Worm (Caenorhabditis elegans): Measurements from ENCODE around the gene Y57G11C.1147.
A peak's percentile ranks its signal among the peaks of the same experiment; 100 is the strongest.

Gene Y57G11C.1147

DNA sequence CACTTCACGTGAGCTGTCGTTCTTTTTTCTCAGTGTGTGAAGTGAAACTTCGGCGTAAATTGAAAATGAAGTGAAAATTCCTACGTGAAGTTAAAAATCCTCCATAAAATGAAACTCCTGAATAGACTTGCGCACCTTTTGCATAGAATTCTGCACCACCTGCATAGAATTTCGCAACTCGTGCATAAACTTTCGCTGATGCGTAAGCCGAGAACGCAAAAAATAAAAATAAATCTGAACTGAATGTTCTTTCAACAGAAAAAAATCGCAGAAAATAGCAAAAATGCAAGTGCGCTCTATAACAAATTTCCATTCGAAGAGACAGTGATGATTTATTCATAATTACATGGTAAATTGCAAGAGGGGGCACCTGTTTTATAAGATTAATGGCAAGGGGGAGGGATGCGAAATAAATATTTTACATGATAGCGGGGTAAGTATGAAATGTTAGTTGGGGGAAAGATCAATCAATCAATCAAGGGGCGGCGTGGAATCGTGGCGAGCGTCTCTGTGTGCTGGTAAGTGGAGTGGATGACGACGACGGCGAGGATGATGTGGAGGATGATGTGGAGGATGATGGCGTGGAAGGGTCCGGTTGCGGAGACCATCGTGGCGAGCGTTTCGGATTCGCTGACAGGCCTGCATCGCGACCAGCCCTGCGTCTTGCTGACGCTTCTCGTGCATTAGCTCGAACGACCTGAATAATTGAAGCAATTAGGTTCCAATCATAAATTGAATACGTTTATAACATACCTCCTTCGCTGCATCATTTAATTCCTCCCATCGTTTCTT is 23.8 kb downstream of the Y57G11C.1147 start, which contains the start of gene Y57G11C.36:
TSS of gene Y57G11C.36 (minus strand) at position 502 of the 792 bp plus-strand sequence.
- no peak for TF ChIP-seq nhr-23 (tag; optimal IDR thresholded peaks at IDR 0.05)
- no peak for TF ChIP-seq nhr-12 (tag; optimal IDR thresholded peaks at IDR 0.05)
- no peak for TF ChIP-seq lin-13 (GFP tag; optimal IDR thresholded peaks at IDR 0.05)
- TF ChIP-seq nhr-21 (tag; optimal IDR thresholded peaks at IDR 0.05): no peak
- TF ChIP-seq nhr-25 (tag; optimal IDR thresholded peaks at IDR 0.05): no peak
- TF ChIP-seq ceh-82 (tag; optimal IDR thresholded peaks at IDR 0.05): no peak
- no peak for TF ChIP-seq mdl-1 (tag; optimal IDR thresholded peaks at IDR 0.05)
- TF ChIP-seq crh-2 (tag; optimal IDR thresholded peaks at IDR 0.05): no peak
- TF ChIP-seq ztf-11 (tag; optimal IDR thresholded peaks at IDR 0.05): no peak
- no peak for TF ChIP-seq ztf-1 (GFP tag; conservative IDR thresholded peaks at IDR 0.05)
- TF ChIP-seq aly-2 (tag; optimal IDR thresholded peaks at IDR 0.05): no peak
- no peak for TF ChIP-seq lin-11 (tag; optimal IDR thresholded peaks at IDR 0.05)
- TF ChIP-seq ztf-4 (tag; optimal IDR thresholded peaks at IDR 0.05): no peak
- TF ChIP-seq Y55F3AM.14 (GFP tag; optimal IDR thresholded peaks at IDR 0.05): no peak
- no peak for TF ChIP-seq nhr-10 (tag; optimal IDR thresholded peaks at IDR 0.05)
- no peak for TF ChIP-seq ZK546.5 (tag; optimal IDR thresholded peaks at IDR 0.05)

ce11 chrIV:14771325-14771724 is 26.0 kb downstream of the Y57G11C.1147 start, which contains the start of gene degl-1:
Gene degl-1, minus strand, starts transcription at chrIV:14771425.
- TF ChIP-seq sma-9 (GFP tag; optimal IDR thresholded peaks at IDR 0.05): no peak
- no peak for TF ChIP-seq sma-9 (tag; optimal IDR thresholded peaks at IDR 0.05)
- TF ChIP-seq ztf-11 (tag; optimal IDR thresholded peaks at IDR 0.05): no peak
- no peak for TF ChIP-seq blmp-1 (tag; optimal IDR thresholded peaks at IDR 0.05; ENCODE audit: insufficient read depth)
- TF ChIP-seq ztf-1 (GFP tag; conservative IDR thresholded peaks at IDR 0.05): no peak
- TF ChIP-seq nhr-6 (tag; optimal IDR thresholded peaks at IDR 0.05): no peak
- TF ChIP-seq mdl-1 (tag; optimal IDR thresholded peaks at IDR 0.05): no peak
- TF ChIP-seq snpc-4 (tag; optimal IDR thresholded peaks at IDR 0.05): no peak
- TF ChIP-seq aly-2 (tag; optimal IDR thresholded peaks at IDR 0.05): no peak
- no peak for TF ChIP-seq mab-5 (tag; optimal IDR thresholded peaks at IDR 0.05)
- no peak for TF ChIP-seq F13H6.1 (tag; optimal IDR thresholded peaks at IDR 0.05)
- no peak for TF ChIP-seq mbf-1 (tag; optimal IDR thresholded peaks at IDR 0.05)
- no peak for TF ChIP-seq nhr-21 (tag; optimal IDR thresholded peaks at IDR 0.05)
- TF ChIP-seq nhr-23 (tag; optimal IDR thresholded peaks at IDR 0.05): no peak
- no peak for TF ChIP-seq egl-27 (tag; optimal IDR thresholded peaks at IDR 0.05)
- no peak for TF ChIP-seq nhr-11 (tag; optimal IDR thresholded peaks at IDR 0.05)
- no peak for TF ChIP-seq ZK546.5 (tag; optimal IDR thresholded peaks at IDR 0.05)
- no peak for TF ChIP-seq lin-39 (tag; optimal IDR thresholded peaks at IDR 0.05)
- TF ChIP-seq nhr-77 (tag; optimal IDR thresholded peaks at IDR 0.05): no peak

ce11 chrIV:14770663-14771062 is 26.7 kb downstream of the Y57G11C.1147 start:
- no peak for TF ChIP-seq ZK546.5 (tag; optimal IDR thresholded peaks at IDR 0.05)
- no peak for TF ChIP-seq nhr-21 (tag; optimal IDR thresholded peaks at IDR 0.05)
- TF ChIP-seq unc-62 (GFP tag; optimal IDR thresholded peaks at IDR 0.05): no peak
- TF ChIP-seq ztf-1 (GFP tag; conservative IDR thresholded peaks at IDR 0.05): no peak

DNA sequence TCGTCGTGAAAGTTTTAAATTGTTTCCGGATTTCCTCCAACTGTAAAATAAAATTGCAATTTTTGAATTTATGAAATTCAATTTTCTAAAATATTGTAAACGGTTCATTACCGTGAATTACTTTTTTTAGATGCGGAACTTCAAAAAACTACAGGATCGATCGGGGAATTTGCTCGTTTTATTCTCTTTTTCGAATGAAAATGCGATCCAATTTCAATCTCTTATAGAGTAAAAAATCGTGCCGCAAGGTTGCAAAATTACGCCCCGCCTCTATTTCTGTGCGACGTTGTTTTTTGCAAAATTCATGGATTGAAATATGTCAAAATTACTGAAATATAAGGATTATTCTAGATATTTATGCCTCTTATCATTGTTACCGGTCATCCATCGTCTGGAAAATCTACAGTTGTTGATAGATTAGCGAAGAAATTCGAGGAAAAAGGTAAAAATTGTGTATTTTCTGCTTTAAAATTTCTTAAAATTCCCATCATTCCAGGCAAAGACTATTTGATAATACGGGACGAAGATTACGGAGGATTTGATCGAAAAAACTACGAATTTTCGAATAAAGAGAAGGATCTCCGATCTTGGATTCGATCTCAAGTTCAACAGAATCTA is 28.0 kb downstream of the Y57G11C.1147 start, which contains the start of gene Y57G11C.43:
TSS of gene Y57G11C.43 (plus strand) at position 224 of the 618 bp plus-strand sequence.
- TF ChIP-seq nhr-23 (tag; optimal IDR thresholded peaks at IDR 0.05): no peak
- TF ChIP-seq nhr-25 (tag; optimal IDR thresholded peaks at IDR 0.05): no peak

- peak; percentile 94 for TF ChIP-seq crh-2 (tag; optimal IDR thresholded peaks at IDR 0.05)
- TF ChIP-seq lsy-2 (tag; optimal IDR thresholded peaks at IDR 0.05): peak; percentile 91 to 95
- peak; percentile 55 for TF ChIP-seq ztf-11 (tag; optimal IDR thresholded peaks at IDR 0.05)
- peak; percentile 70 to 78 for TF ChIP-seq mdl-1 (tag; optimal IDR thresholded peaks at IDR 0.05)
- TF ChIP-seq sem-4 (tag; optimal IDR thresholded peaks at IDR 0.05): peak; percentile 71
- TF ChIP-seq egl-27 (tag; optimal IDR thresholded peaks at IDR 0.05): peak; percentile 86
- peak; percentile 91 for TF ChIP-seq lin-11 (tag; optimal IDR thresholded peaks at IDR 0.05)
- TF ChIP-seq nhr-77 (tag; optimal IDR thresholded peaks at IDR 0.05): peak; percentile 37
- no peak for TF ChIP-seq unc-39 (tag; optimal IDR thresholded peaks at IDR 0.05)
- TF ChIP-seq ceh-82 (tag; optimal IDR thresholded peaks at IDR 0.05): peak; percentile 63
- peak; percentile 96 for TF ChIP-seq R02D3.7 (tag; optimal IDR thresholded peaks at IDR 0.05)
- TF ChIP-seq F13H6.1 (tag; optimal IDR thresholded peaks at IDR 0.05): peak; percentile 88
- TF ChIP-seq fos-1 (tag; optimal IDR thresholded peaks at IDR 0.05): peak; percentile 68
- peak; percentile 93 for TF ChIP-seq nhr-21 (tag; optimal IDR thresholded peaks at IDR 0.05)
- peak; percentile 72 for TF ChIP-seq ama-1 (optimal IDR thresholded peaks at IDR 0.05)
- TF ChIP-seq elt-1 (tag; optimal IDR thresholded peaks at IDR 0.05): no peak
- TF ChIP-seq snpc-4 (tag; optimal IDR thresholded peaks at IDR 0.05): peak; percentile 83
- TF ChIP-seq sma-9 (GFP tag; optimal IDR thresholded peaks at IDR 0.05): peak; percentile 89
- TF ChIP-seq sma-9 (tag; optimal IDR thresholded peaks at IDR 0.05): no peak
- TF ChIP-seq ceh-16 (tag; optimal IDR thresholded peaks at IDR 0.05): peak; percentile 86
- peak; percentile 90 for TF ChIP-seq nhr-6 (tag; optimal IDR thresholded peaks at IDR 0.05)
- TF ChIP-seq mab-5 (tag; optimal IDR thresholded peaks at IDR 0.05): peak; percentile 91
- peak; percentile 92 for TF ChIP-seq nhr-25 (tag; optimal IDR thresholded peaks at IDR 0.05)
- peak; percentile 79 for TF ChIP-seq ztf-4 (tag; optimal IDR thresholded peaks at IDR 0.05)
- no peak for TF ChIP-seq nhr-12 (tag; optimal IDR thresholded peaks at IDR 0.05)
- TF ChIP-seq aly-2 (tag; optimal IDR thresholded peaks at IDR 0.05): no peak
- TF ChIP-seq C34F6.9 (tag; optimal IDR thresholded peaks at IDR 0.05): peak; percentile 97
- TF ChIP-seq mbf-1 (tag; optimal IDR thresholded peaks at IDR 0.05): no peak
- TF ChIP-seq unc-62 (GFP tag; optimal IDR thresholded peaks at IDR 0.05): no peak
Measured at ce11 chrIV:14767693-14768251, 29.5 kb downstream of the Y57G11C.1147 start, which contains the start of the genes mrps-7 and Y57G11C.3. Gene mrps-7, minus strand, starts transcription at chrIV:14767730. Gene Y57G11C.3, plus strand, starts transcription at chrIV:14768201.

Measured in whole organism, L2 larva.